Fruit fly (Drosophila melanogaster) whole organism, embryonic: ENCODE results near the gene MAPk-Ak2.
A peak's percentile ranks its signal among the peaks of the same experiment; 100 is the strongest.

Experiments
- Asciz ChIP-seq: fragments of 200-800 bp; sonication (Bioruptor generic); optimal IDR thresholded peaks from 2 replicates; lab custom pipeline; 2017; ENCODE audit warnings: missing biosample characterization, mild to moderate bottlenecking, missing genetic modification characterization, missing genetic modification reagents
- Bdp1 ChIP-seq: fragments of 200-800 bp; sonication (Bioruptor generic); optimal IDR thresholded peaks from 3 replicates; lab custom pipeline; 2016; ENCODE audit warnings: missing biosample characterization, missing genetic modification characterization
- CG10147 ChIP-seq: fragments of 200-800 bp; sonication (Bioruptor generic); optimal IDR thresholded peaks from 2 replicates; lab custom pipeline; 2019; ENCODE audit warnings: missing biosample characterization, mild to moderate bottlenecking, missing genetic modification characterization, moderate library complexity
- CG10431 ChIP-seq: fragments of 200-800 bp; sonication (Bioruptor generic); optimal IDR thresholded peaks from 3 replicates; lab custom pipeline; 2018; ENCODE audit warnings: missing biosample characterization, mild to moderate bottlenecking, missing genetic modification characterization
- CG10979 ChIP-seq: fragments of 200-800 bp; sonication (Bioruptor generic); optimal IDR thresholded peaks from 2 replicates; lab custom pipeline; 2018; ENCODE audit warnings: missing biosample characterization, mild to moderate bottlenecking, missing genetic modification characterization, moderate library complexity
- CG11085 ChIP-seq: fragments of 200-800 bp; sonication (Bioruptor generic); IDR thresholded peaks from 2 replicates; pipeline ENCODE4 v1.3.6; 2022; ENCODE audit warnings: missing biosample characterization, missing genetic modification characterization
- CG1233 ChIP-seq: fragments of 200-800 bp; sonication (Bioruptor generic); optimal IDR thresholded peaks from 4 replicates; lab custom pipeline; 2018; ENCODE audit warnings: missing biosample characterization, mild to moderate bottlenecking, missing genetic modification characterization
- CG18262 ChIP-seq: fragments of 200-800 bp; optimal IDR thresholded peaks from 3 replicates; lab custom pipeline; 2019; ENCODE audit warnings: missing biosample characterization, mild to moderate bottlenecking, missing genetic modification characterization, moderate library complexity
- CG31365 ChIP-seq: fragments of 200-800 bp; sonication (Bioruptor generic); optimal IDR thresholded peaks from 2 replicates; lab custom pipeline; 2018; ENCODE audit warnings: missing biosample characterization, mild to moderate bottlenecking, missing genetic modification characterization
- CG31388 ChIP-seq: fragments of 200-800 bp; sonication (Bioruptor generic); optimal IDR thresholded peaks from 2 replicates; lab custom pipeline; 2016; ENCODE audit warnings: missing biosample characterization, missing genetic modification characterization
- CG3281 ChIP-seq: fragments of 200-800 bp; sonication (Bioruptor generic); optimal IDR thresholded peaks from 3 replicates; lab custom pipeline; 2017; ENCODE audit warnings: missing biosample characterization, mild to moderate bottlenecking, missing genetic modification characterization
- CG33213 ChIP-seq: fragments of 200-800 bp; sonication (Bioruptor generic); optimal IDR thresholded peaks from 3 replicates; lab custom pipeline; 2016; ENCODE audit warnings: missing biosample characterization, missing genetic modification characterization
- CG3847 ChIP-seq: fragments of 200-800 bp; sonication (Bioruptor generic); IDR thresholded peaks from 2 replicates; pipeline ENCODE4 v1.3.6; 2022; ENCODE audit warnings: missing biosample characterization, missing genetic modification characterization
- CG42726 ChIP-seq: fragments of 200-800 bp; sonication (Bioruptor generic); IDR thresholded peaks from 2 replicates; pipeline ENCODE4 v1.3.6; 2022; ENCODE audit warnings: missing biosample characterization, missing genetic modification characterization; ENCODE audit not compliant: partially characterized antibody
- CG4424 ChIP-seq: fragments of 200-800 bp; sonication (Bioruptor generic); optimal IDR thresholded peaks from 3 replicates; lab custom pipeline; 2016; ENCODE audit warnings: missing biosample characterization, missing genetic modification characterization
- CG6765 ChIP-seq: fragments of 200-800 bp; sonication (Bioruptor generic); optimal IDR thresholded peaks from 3 replicates; lab custom pipeline; 2017; ENCODE audit warnings: missing biosample characterization, mild to moderate bottlenecking, missing genetic modification characterization
- CG7357 ChIP-seq: fragments of 200-800 bp; sonication (Bioruptor generic); IDR thresholded peaks from 3 replicates; pipeline ENCODE4 v1.3.6; 2022; ENCODE audit warnings: missing biosample characterization, missing genetic modification characterization
- CG9437 ChIP-seq: fragments of 200-800 bp; sonication (Bioruptor generic); optimal IDR thresholded peaks from 2 replicates; lab custom pipeline; 2018; ENCODE audit warnings: missing biosample characterization, mild to moderate bottlenecking, missing genetic modification characterization
- Dll ChIP-seq: fragments of 200-800 bp; sonication (Bioruptor generic); IDR thresholded peaks from 4 replicates; pipeline ENCODE4 v1.3.6; 2022; ENCODE audit warnings: missing biosample characterization, missing genetic modification characterization; ENCODE audit not compliant: partially characterized antibody
- Doc2 ChIP-seq: fragments of 200-800 bp; sonication (Bioruptor generic); IDR thresholded peaks from 2 replicates; pipeline ENCODE4 v1.3.6; 2022; ENCODE audit warnings: missing biosample characterization, missing genetic modification characterization
- ERR ChIP-seq: fragments of 200-800 bp; sonication (Bioruptor generic); optimal IDR thresholded peaks from 2 replicates; lab custom pipeline; 2016; ENCODE audit warnings: missing biosample characterization, missing genetic modification characterization
- GATAe ChIP-seq: fragments of 200-800 bp; sonication (Bioruptor generic); conservative IDR thresholded peaks from 2 replicates; pipeline ENCODE4 v1.3.6; 2022; ENCODE audit warnings: missing biosample characterization, missing genetic modification characterization
- Gug ChIP-seq: fragments of 200-800 bp; sonication (Bioruptor generic); IDR thresholded peaks from 4 replicates; pipeline ENCODE4 v1.3.6; 2022; ENCODE audit warnings: missing biosample characterization, missing genetic modification characterization
- H15 ChIP-seq: fragments of 200-800 bp; sonication (Bioruptor generic); IDR thresholded peaks from 3 replicates; pipeline ENCODE4 v1.3.6; 2022; ENCODE audit warnings: missing biosample characterization, missing genetic modification characterization
- H2.0 ChIP-seq: fragments of 200-800 bp; sonication (Bioruptor generic); IDR thresholded peaks from 2 replicates; pipeline ENCODE4 v1.3.6; 2022; ENCODE audit warnings: missing biosample characterization, missing genetic modification characterization
- HHEX ChIP-seq: fragments of 200-800 bp; sonication (Bioruptor generic); optimal IDR thresholded peaks from 3 replicates; lab custom pipeline; 2017; ENCODE audit warnings: missing biosample characterization, mild to moderate bottlenecking, missing genetic modification characterization, missing genetic modification reagents
- HLH4C ChIP-seq: fragments of 200-800 bp; sonication (Bioruptor generic); IDR thresholded peaks from 3 replicates; pipeline ENCODE4 v1.3.6; 2022; ENCODE audit warnings: missing biosample characterization, missing genetic modification characterization; ENCODE audit not compliant: partially characterized antibody
- Hey ChIP-seq: fragments of 200-800 bp; sonication (Bioruptor generic); optimal IDR thresholded peaks from 3 replicates; lab custom pipeline; 2018; ENCODE audit warnings: missing biosample characterization, mild to moderate bottlenecking, missing genetic modification characterization
- MESR4 ChIP-seq: fragments of 200-800 bp; sonication (Bioruptor generic); optimal IDR thresholded peaks from 2 replicates; lab custom pipeline; 2018; ENCODE audit warnings: missing biosample characterization, mild to moderate bottlenecking, missing genetic modification characterization, moderate library complexity
- PHDP ChIP-seq: fragments of 200-800 bp; sonication (Bioruptor generic); optimal IDR thresholded peaks from 3 replicates; lab custom pipeline; 2018; ENCODE audit warnings: missing biosample characterization, mild to moderate bottlenecking, missing genetic modification characterization, moderate library complexity
- Ravus ChIP-seq: fragments of 200-800 bp; sonication (Bioruptor generic); IDR thresholded peaks from 2 replicates; pipeline ENCODE4 v1.3.6; 2022; ENCODE audit warnings: missing biosample characterization, missing genetic modification characterization
- Rx ChIP-seq: fragments of 200-800 bp; sonication (Bioruptor generic); IDR thresholded peaks from 2 replicates; pipeline ENCODE4 v1.3.6; 2022; ENCODE audit warnings: missing biosample characterization, missing genetic modification characterization
- aop ChIP-seq: fragments of 200-800 bp; sonication (Bioruptor generic); IDR thresholded peaks from 2 replicates; pipeline ENCODE4 v1.3.6; 2022; ENCODE audit warnings: missing biosample characterization, missing genetic modification characterization
- bigmax ChIP-seq: fragments of 200-800 bp; sonication (Bioruptor generic); optimal IDR thresholded peaks from 2 replicates; lab custom pipeline; 2018; ENCODE audit warnings: missing biosample characterization, mild to moderate bottlenecking, missing genetic modification characterization
- dpn ChIP-seq, 2 experiments: fragments of 200-800 bp; sonication (Bioruptor generic); optimal IDR thresholded peaks; 3 replicates each; lab custom pipeline; 2016; ENCODE audit warnings: missing biosample characterization in 2 of 2, missing genetic modification characterization in 2 of 2
- emc ChIP-seq: fragments of 200-800 bp; sonication (Bioruptor generic); optimal IDR thresholded peaks from 2 replicates; lab custom pipeline; 2016; ENCODE audit warnings: missing biosample characterization, missing genetic modification characterization
- eve ChIP-seq, 2 experiments: fragments of >200 bp; optimal IDR thresholded peaks; 2 replicates each; lab custom pipeline; 2017; ENCODE audit warnings: missing biosample characterization in 2 of 2, missing genetic modification characterization in 2 of 2
- fd64A ChIP-seq: fragments of 200-800 bp; sonication (Bioruptor generic); optimal IDR thresholded peaks from 3 replicates; lab custom pipeline; 2018; ENCODE audit warnings: missing biosample characterization, mild to moderate bottlenecking, missing genetic modification characterization
- hkb ChIP-seq, 2 experiments: fragments of 200-800 bp in 1 of 2; fragments of >200 bp in 1 of 2; sonication (Bioruptor generic) in 1 of 2; IDR thresholded peaks in 1 of 2; optimal IDR thresholded peaks in 1 of 2; 2 replicates each; pipeline versions ENCODE4 v1.3.6 to Lab custom; 2017 to 2022; ENCODE audit warnings: missing biosample characterization in 1 of 2, missing genetic modification characterization in 1 of 2
- jigr1 ChIP-seq: fragments of 200-800 bp; sonication (Bioruptor generic); IDR thresholded peaks from 3 replicates; pipeline ENCODE4 v1.3.6; 2022; ENCODE audit warnings: missing biosample characterization, missing genetic modification characterization
- nau ChIP-seq: fragments of 200-800 bp; sonication (Bioruptor generic); optimal IDR thresholded peaks from 3 replicates; lab custom pipeline; 2017; ENCODE audit warnings: missing biosample characterization, mild to moderate bottlenecking, missing genetic modification characterization, missing genetic modification reagents
- nerfin-2 ChIP-seq: fragments of 200-800 bp; sonication (Bioruptor generic); IDR thresholded peaks from 2 replicates; pipeline ENCODE4 v1.3.6; 2022; ENCODE audit warnings: missing biosample characterization, missing genetic modification characterization; ENCODE audit not compliant: partially characterized antibody
- schlank ChIP-seq: fragments of 200-800 bp; sonication (Bioruptor generic); optimal IDR thresholded peaks from 2 replicates; lab custom pipeline; 2018; ENCODE audit warnings: missing biosample characterization, mild to moderate bottlenecking, missing genetic modification characterization
- sens ChIP-seq: fragments of 200-800 bp; sonication (Bioruptor generic); peaks from one replicate; lab custom pipeline; 2016; ENCODE audit warnings: missing biosample characterization, missing genetic modification characterization
- sens-2 ChIP-seq: fragments of 200-800 bp; sonication (Bioruptor generic); IDR thresholded peaks from 2 replicates; pipeline ENCODE4 v1.3.6; 2022; ENCODE audit warnings: missing biosample characterization, missing genetic modification characterization
- sima ChIP-seq: fragments of 200-800 bp; sonication (Bioruptor generic); optimal IDR thresholded peaks from 2 replicates; lab custom pipeline; 2016; ENCODE audit warnings: missing biosample characterization, missing genetic modification characterization
- tap ChIP-seq: fragments of 200-800 bp; optimal IDR thresholded peaks from 3 replicates; lab custom pipeline; 2019; ENCODE audit warnings: missing biosample characterization, mild to moderate bottlenecking, missing genetic modification characterization, moderate library complexity
- tx ChIP-seq: fragments of 200-800 bp; sonication (Bioruptor generic); optimal IDR thresholded peaks from 2 replicates; lab custom pipeline; 2016; ENCODE audit warnings: missing biosample characterization, missing genetic modification characterization
- vnd ChIP-seq: fragments of 200-800 bp; sonication (Bioruptor generic); IDR thresholded peaks from 3 replicates; pipeline ENCODE4 v1.3.6; 2022; ENCODE audit warnings: missing biosample characterization, missing genetic modification characterization; ENCODE audit not compliant: partially characterized antibody

MAPk-Ak2 gene

dm6 chrX:5735268-5735941, 28.6 kb downstream of the MAPk-Ak2 start (continued):
- TF ChIP-seq CG7357 (GFP tag; lab: Robert Waterston, UW) (peak; percentile 61; the same call in 1 of the 3 replicates), schlank (tag; lab: Kevin White, UChicago) (peak; percentile 61), Hey (tag; lab: Kevin White, UChicago) (no peak), CG3847 (GFP tag; lab: Robert Waterston, UW) (peak; percentile 72), H15 (GFP tag; lab: Robert Waterston, UW) (peak; percentile 61; the same call in 2 of the 3 replicates), Dll (no peak), hkb (optimal IDR thresholded peaks at IDR 0.05; lab: Kevin White, UChicago) (no peak), hkb (GFP tag; IDR thresholded peaks at IDR 0.05; lab: Robert Waterston, UW) (peak; percentile 76), PHDP (tag; lab: Kevin White, UChicago) (peak; percentile 83), sens (GFP tag; lab: Kevin White, UChicago) (peak; percentile 96), GATAe (0 out of 2 replicates have a peak, but pooled peaks have one; percentile 14), vnd (GFP tag; lab: Robert Waterston, UW) (no peak), Rx (peak; percentile 53; the same call in 1 of the 2 replicates), HHEX (GFP tag; lab: Kevin White, UChicago) (peak; percentile 3), CG9437 (peak; percentile 46), ERR (peak; percentile 33), Ravus (peak; percentile 30), H2.0 (GFP tag; lab: Robert Waterston, UW) (peak; percentile 78), CG31388 (GFP tag; lab: Kevin White, UChicago) (no peak), jigr1 (GFP tag; lab: Robert Waterston, UW) (peak; percentile 39; the same call in 1 of the 3 replicates), CG1233 (GFP tag; lab: Kevin White, UChicago) (peak; percentile 37), CG31365 (tag; lab: Kevin White, UChicago) (peak; percentile 7), CG11085 (GFP tag; lab: Robert Waterston, UW) (peak; percentile 54), CG6765 (GFP tag; lab: Kevin White, UChicago) (no peak), eve (GFP tag; optimal IDR thresholded peaks at IDR 0.05; lab: Kevin White, UChicago) (no peak), sens-2 (GFP tag; lab: Robert Waterston, UW) (no peak), MESR4 (GFP tag; lab: Kevin White, UChicago) (no peak), nerfin-2 (GFP tag; lab: Robert Waterston, UW) (no peak), CG33213 (no peak), Gug (GFP tag; lab: Robert Waterston, UW) (peak; percentile 52; the same call in 2 of the 4 replicates), sima (GFP tag; lab: Kevin White, UChicago) (no peak), CG10431 (no peak), tap (tag; lab: Kevin White, UChicago) (peak; percentile 74), Bdp1 (GFP tag; lab: Kevin White, UChicago) (peak; percentile 15), CG10979 (tag; lab: Kevin White, UChicago) (peak; percentile 56), CG18262 (tag; lab: Kevin White, UChicago) (peak; percentile 78), Asciz (peak; percentile 49), emc (GFP tag; lab: Kevin White, UChicago) (no peak), tx (GFP tag; lab: Kevin White, UChicago) (peak; percentile 7), aop (GFP tag; lab: Robert Waterston, UW) (no peak), CG10147 (GFP tag; lab: Kevin White, UChicago) (peak; percentile 68), HLH4C (no peak), dpn (GFP tag; optimal IDR thresholded peaks at IDR 0.05; lab: Kevin White, UChicago) (peak; percentile 55 to 82), Doc2 (GFP tag; lab: Robert Waterston, UW) (no peak), CG42726 (no peak), nau (GFP tag; lab: Kevin White, UChicago) (peak; percentile 31), CG4424 (GFP tag; lab: Kevin White, UChicago) (peak; percentile 61), bigmax (GFP tag; lab: Kevin White, UChicago) (no peak), CG3281 (GFP tag; lab: Kevin White, UChicago) (peak; percentile 67), fd64A (GFP tag; lab: Kevin White, UChicago) (no peak)
